Fruit fly (Drosophila melanogaster) whole organism, wandering third instar larva: ENCODE results near the gene Pk34A.

ENCODE experiments used
- Abd-B ChIP-seq: fragments of >200 bp; optimal IDR thresholded peaks from 2 replicates; lab custom pipeline; 2017; ENCODE audit warnings: missing biosample characterization, missing genetic modification characterization
- CG9705 ChIP-seq: fragments of 200-800 bp; sonication (Bioruptor generic); optimal IDR thresholded peaks from 2 replicates; lab custom pipeline; 2018; ENCODE audit warnings: missing biosample characterization, mild to moderate bottlenecking, missing genetic modification characterization
- GATAd ChIP-seq: sonication (Bioruptor generic); optimal IDR thresholded peaks from 2 replicates; lab custom pipeline; 2016; ENCODE audit warnings: missing biosample characterization, missing genetic modification characterization
- Hnf4 ChIP-seq: fragments of 200-800 bp; sonication (Bioruptor generic); optimal IDR thresholded peaks from 2 replicates; lab custom pipeline; 2016; ENCODE audit warnings: missing biosample characterization, mild to moderate bottlenecking, missing genetic modification characterization
- Hr78 ChIP-seq: fragments of >200 bp; optimal IDR thresholded peaks from 2 replicates; lab custom pipeline; 2017; ENCODE audit warnings: missing biosample characterization, missing genetic modification characterization
- Mio ChIP-seq: sonication (Bioruptor generic); optimal IDR thresholded peaks from 2 replicates; lab custom pipeline; 2016; ENCODE audit warnings: missing biosample characterization, missing genetic modification characterization
- brk ChIP-seq: fragments of 200-800 bp; sonication (Bioruptor generic); optimal IDR thresholded peaks from 2 replicates; lab custom pipeline; 2016; ENCODE audit warnings: missing biosample characterization, mild to moderate bottlenecking, missing genetic modification characterization
- h ChIP-seq: fragments of 200-800 bp; sonication (Bioruptor generic); optimal IDR thresholded peaks from 3 replicates; lab custom pipeline; 2016; ENCODE audit warnings: missing biosample characterization, mild to moderate bottlenecking, missing genetic modification characterization
- psq ChIP-seq: fragments of 200-800 bp; sonication (Bioruptor generic); optimal IDR thresholded peaks from 3 replicates; lab custom pipeline; 2017; ENCODE audit warnings: missing biosample characterization, mild to moderate bottlenecking, missing genetic modification characterization, moderate library complexity

DNA sequence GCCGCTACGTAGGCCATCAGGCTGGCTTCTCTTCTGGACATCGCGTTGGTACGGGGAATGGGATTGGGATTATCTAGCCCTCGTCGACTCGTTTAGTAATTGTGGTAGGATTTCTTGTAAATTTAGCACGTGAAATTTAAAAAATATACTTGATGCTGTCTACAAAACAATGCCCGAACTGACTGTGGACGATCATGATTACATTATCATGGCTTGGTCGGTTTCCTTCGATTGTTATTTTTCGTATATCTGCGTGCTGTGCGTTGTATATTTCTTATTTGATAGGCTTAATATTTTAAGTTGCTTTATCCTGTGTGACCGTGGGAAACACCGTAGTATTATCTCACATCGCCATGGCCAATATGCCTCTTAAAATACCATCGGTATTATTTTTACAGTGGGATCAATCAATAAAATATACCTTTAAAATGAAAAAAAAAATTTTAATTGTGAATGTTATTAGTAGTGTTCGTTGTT lies 44.4 kb downstream of the Pk34A start, which contains the start of gene CG16972:
- TF ChIP-seq Hnf4 (GFP tag; lab: Kevin White, UChicago) (no peak), Hr78 (GFP tag; lab: Kevin White, UChicago) (no peak), psq (GFP tag; lab: Kevin White, UChicago) (no peak), h (no peak), brk (GFP tag; lab: Kevin White, UChicago) (no peak), Abd-B (no peak), Mio (no peak), GATAd (GFP tag; lab: Kevin White, UChicago) (no peak), CG9705 (GFP tag; lab: Kevin White, UChicago) (no peak)
